Worm (Caenorhabditis elegans): ENCODE results near the gene taco-1.

Gene taco-1

ce11 chrIII:312873-313272 lies 29.0 kb downstream of the taco-1 start:
- no peak for TF ChIP-seq cebp-1 (GFP tag; IDR thresholded peaks at IDR 0.05)
- no peak for TF ChIP-seq cebp-1 (tag; optimal IDR thresholded peaks at IDR 0.05)
- no peak for TF ChIP-seq atf-7 (tag; optimal IDR thresholded peaks at IDR 0.05)
- no peak for TF ChIP-seq let-607 (tag; optimal IDR thresholded peaks at IDR 0.05)
- no peak for TF ChIP-seq B0019.2 (GFP tag; conservative IDR thresholded peaks at IDR 0.05)
- TF ChIP-seq snpc-1.3 (tag; optimal IDR thresholded peaks at IDR 0.05; ENCODE audit: insufficient read depth), result no peak
- TF ChIP-seq ZK185.1 (tag; optimal IDR thresholded peaks at IDR 0.05; ENCODE audit: poor library complexity, severe bottlenecking), result no peak
- no peak for TF ChIP-seq lir-1 (GFP tag; conservative IDR thresholded peaks at IDR 0.05)

- TF ChIP-seq lin-35 (GFP tag; optimal IDR thresholded peaks at IDR 0.05) (no peak), T26A5.8 (tag; optimal IDR thresholded peaks at IDR 0.05) (no peak), mxl-1 (tag; optimal IDR thresholded peaks at IDR 0.05) (no peak), snpc-3.4 (tag; optimal IDR thresholded peaks at IDR 0.05) (no peak), lsl-1 (GFP tag; optimal IDR thresholded peaks at IDR 0.05) (no peak), ztf-18 (tag; optimal IDR thresholded peaks at IDR 0.05) (no peak), nhr-90 (tag; optimal IDR thresholded peaks at IDR 0.05) (no peak), zim-3 (tag; optimal IDR thresholded peaks at IDR 0.05) (no peak)
Observed at ce11 chrIII:315160-315559, 31.2 kb downstream of the taco-1 start, which contains the start of gene Y50D7A.10. TSS of gene Y50D7A.10 (plus strand) at chrIII:315460.
